Fruit fly (Drosophila melanogaster) Kc167 (cell line): Measurements from ENCODE around the gene CG8379.

Experiments
- Myc ChIP-seq: fragments of >200 bp; optimal IDR thresholded peaks from 2 replicates; lab custom pipeline; 2017; ENCODE audit warnings: missing external identifiers
- insv ChIP-seq: fragments of >200 bp; optimal IDR thresholded peaks from 3 replicates; lab custom pipeline; 2018; ENCODE audit warnings: missing external identifiers
- psq ChIP-seq: fragments of >200 bp; optimal IDR thresholded peaks from 2 replicates; lab custom pipeline; 2017; ENCODE audit warnings: missing external identifiers

dm6 chr3R:8780689-8781088 lies 43.5 kb upstream of the CG8379 start, which contains the start of gene CG33189:
- TF ChIP-seq insv (lab: Kevin White, UChicago) (no peak), psq (lab: Kevin White, UChicago) (no peak), Myc (no peak)
